Fruit fly (Drosophila melanogaster) whole organism, embryonic: Measurements from ENCODE around the gene CG1943.
A peak's percentile ranks its signal among the peaks of the same experiment; 100 is the strongest.

Experiments used
- Antp ChIP-seq: fragments of 200-800 bp; sonication (Bioruptor generic); optimal IDR thresholded peaks from 3 replicates; lab custom pipeline; 2016; ENCODE audit warnings: missing biosample characterization, missing genetic modification characterization
- B-H2 ChIP-seq: fragments of 200-800 bp; sonication (Bioruptor generic); optimal IDR thresholded peaks from 2 replicates; lab custom pipeline; 2018; ENCODE audit warnings: missing biosample characterization, mild to moderate bottlenecking, missing genetic modification characterization
- BtbVII ChIP-seq: fragments of 200-800 bp; sonication (Bioruptor generic); optimal IDR thresholded peaks from 3 replicates; lab custom pipeline; 2017; ENCODE audit warnings: missing biosample characterization, mild to moderate bottlenecking, missing genetic modification characterization
- CG10147 ChIP-seq: fragments of 200-800 bp; sonication (Bioruptor generic); optimal IDR thresholded peaks from 2 replicates; lab custom pipeline; 2019; ENCODE audit warnings: missing biosample characterization, mild to moderate bottlenecking, missing genetic modification characterization, moderate library complexity
- CG10431 ChIP-seq: fragments of 200-800 bp; sonication (Bioruptor generic); optimal IDR thresholded peaks from 3 replicates; lab custom pipeline; 2018; ENCODE audit warnings: missing biosample characterization, mild to moderate bottlenecking, missing genetic modification characterization
- CG10565 ChIP-seq: fragments of 200-800 bp; sonication (Bioruptor generic); optimal IDR thresholded peaks from 3 replicates; lab custom pipeline; 2016; ENCODE audit warnings: missing biosample characterization, mild to moderate bottlenecking, missing genetic modification characterization
- CG11456 ChIP-seq: fragments of 200-800 bp; sonication (Bioruptor generic); IDR thresholded peaks from 3 replicates; pipeline ENCODE4 v1.3.6; 2022; ENCODE audit warnings: missing biosample characterization, missing genetic modification characterization
- CG11560 ChIP-seq: fragments of 200-800 bp; sonication (Bioruptor generic); IDR thresholded peaks from 3 replicates; pipeline ENCODE4 v1.3.6; 2022; ENCODE audit warnings: missing biosample characterization, missing genetic modification characterization
- CG12104 ChIP-seq: fragments of 200-800 bp; sonication (Bioruptor generic); optimal IDR thresholded peaks from 3 replicates; lab custom pipeline; 2016; ENCODE audit warnings: missing biosample characterization, missing genetic modification characterization
- CG12155 ChIP-seq: fragments of 200-800 bp; sonication (Bioruptor generic); optimal IDR thresholded peaks from 3 replicates; lab custom pipeline; 2016; ENCODE audit warnings: missing biosample characterization, missing genetic modification characterization
- CG12219 ChIP-seq: fragments of 200-800 bp; sonication (Bioruptor generic); optimal IDR thresholded peaks from 3 replicates; lab custom pipeline; 2018; ENCODE audit warnings: missing biosample characterization, mild to moderate bottlenecking, missing genetic modification characterization
- CG15514 ChIP-seq: fragments of 200-800 bp; sonication (Bioruptor generic); optimal IDR thresholded peaks from 3 replicates; lab custom pipeline; 2017; ENCODE audit warnings: missing biosample characterization, missing genetic modification characterization, mild to moderate bottlenecking, moderate library complexity, missing genetic modification reagents
- CG17385 ChIP-seq: fragments of 200-800 bp; sonication (Bioruptor generic); optimal IDR thresholded peaks from 3 replicates; lab custom pipeline; 2018; ENCODE audit warnings: missing biosample characterization, mild to moderate bottlenecking, missing genetic modification characterization
- CG18476 ChIP-seq: fragments of 200-800 bp; sonication (Bioruptor generic); optimal IDR thresholded peaks from 2 replicates; lab custom pipeline; 2016; ENCODE audit warnings: missing biosample characterization, mild to moderate bottlenecking, missing genetic modification characterization
- CG2116 ChIP-seq: fragments of 200-800 bp; sonication (Bioruptor generic); optimal IDR thresholded peaks from 3 replicates; lab custom pipeline; 2018; ENCODE audit warnings: missing biosample characterization, mild to moderate bottlenecking, missing genetic modification characterization
- CG2199 ChIP-seq: fragments of 200-800 bp; sonication (Bioruptor generic); IDR thresholded peaks from 3 replicates; pipeline ENCODE4 v1.3.6; 2022; ENCODE audit warnings: missing biosample characterization, missing genetic modification characterization
- CG34224 ChIP-seq: fragments of 200-800 bp; sonication (Bioruptor generic); IDR thresholded peaks from 3 replicates; pipeline ENCODE4 v1.3.6; 2022; ENCODE audit warnings: missing biosample characterization, missing genetic modification characterization; ENCODE audit not compliant: partially characterized antibody
- CG3838 ChIP-seq: fragments of 200-800 bp; sonication (Bioruptor generic); optimal IDR thresholded peaks from 3 replicates; lab custom pipeline; 2016; ENCODE audit warnings: missing biosample characterization, missing genetic modification characterization
- CG4707 ChIP-seq: fragments of 200-800 bp; sonication (Bioruptor generic); optimal IDR thresholded peaks from 2 replicates; lab custom pipeline; 2018; ENCODE audit warnings: missing biosample characterization, mild to moderate bottlenecking, missing genetic modification characterization, moderate library complexity
- CG6254 ChIP-seq: fragments of 200-800 bp; sonication (Bioruptor generic); optimal IDR thresholded peaks from 3 replicates; lab custom pipeline; 2017; ENCODE audit warnings: mild to moderate bottlenecking, missing biosample characterization, missing genetic modification reagents, missing genetic modification characterization
- CG7786 ChIP-seq: fragments of 200-800 bp; sonication (Bioruptor generic); optimal IDR thresholded peaks from 2 replicates; lab custom pipeline; 2016; ENCODE audit warnings: missing biosample characterization, missing genetic modification characterization
- CG7928 ChIP-seq: fragments of 200-800 bp; sonication (Bioruptor generic); optimal IDR thresholded peaks from 2 replicates; lab custom pipeline; 2017; ENCODE audit warnings: missing biosample characterization, mild to moderate bottlenecking, missing genetic modification characterization
- CG8478 ChIP-seq: fragments of >200 bp; optimal IDR thresholded peaks from 2 replicates; lab custom pipeline; 2018
- ERR ChIP-seq: fragments of 200-800 bp; sonication (Bioruptor generic); optimal IDR thresholded peaks from 2 replicates; lab custom pipeline; 2016; ENCODE audit warnings: missing biosample characterization, missing genetic modification characterization
- Eip74EF ChIP-seq, 2 experiments: fragments of 200-800 bp in 1 of 2; fragments of >200 bp in 1 of 2; sonication (Bioruptor generic) in 1 of 2; optimal IDR thresholded peaks; 2 replicates each; lab custom pipeline; 2017 to 2019; ENCODE audit warnings: missing biosample characterization in 2 of 2, missing genetic modification characterization in 2 of 2, mild to moderate bottlenecking in 1 of 2, moderate library complexity in 1 of 2
- Fer3 ChIP-seq: fragments of 200-800 bp; sonication (Bioruptor generic); optimal IDR thresholded peaks from 2 replicates; lab custom pipeline; 2018; ENCODE audit warnings: missing biosample characterization, mild to moderate bottlenecking, missing genetic modification characterization, moderate library complexity
- HLH3B ChIP-seq: fragments of 200-800 bp; sonication (Bioruptor generic); IDR thresholded peaks from 2 replicates; pipeline ENCODE4 v1.3.6; 2022; ENCODE audit warnings: missing biosample characterization, missing genetic modification characterization
- Kr ChIP-seq: fragments of 200-800 bp; sonication (Bioruptor generic); optimal IDR thresholded peaks from 2 replicates; lab custom pipeline; 2017; ENCODE audit warnings: missing biosample characterization, mild to moderate bottlenecking, missing genetic modification characterization
- Rx ChIP-seq: fragments of 200-800 bp; sonication (Bioruptor generic); IDR thresholded peaks from 2 replicates; pipeline ENCODE4 v1.3.6; 2022; ENCODE audit warnings: missing biosample characterization, missing genetic modification characterization
- Six4 ChIP-seq: fragments of 200-800 bp; sonication (Bioruptor generic); optimal IDR thresholded peaks from 2 replicates; lab custom pipeline; 2016; ENCODE audit warnings: missing biosample characterization, missing genetic modification characterization
- Sry-β ChIP-seq: fragments of 200-800 bp; sonication (Bioruptor generic); optimal IDR thresholded peaks from 2 replicates; lab custom pipeline; 2018; ENCODE audit warnings: missing biosample characterization, mild to moderate bottlenecking, missing genetic modification characterization, moderate library complexity
- Trl ChIP-seq, 3 experiments: fragments of >200 bp in 2 of 3; fragments of 200-800 bp in 1 of 3; sonication (Bioruptor generic) in 1 of 3; optimal IDR thresholded peaks; 2 replicates in 1 of 3; 3 replicates in 2 of 3; lab custom pipeline; 2016 to 2017; ENCODE audit warnings: missing biosample characterization in 1 of 3, missing genetic modification characterization in 1 of 3
- croc ChIP-seq: fragments of 200-800 bp; sonication (Bioruptor generic); conservative IDR thresholded peaks from 3 replicates; pipeline ENCODE4 v1.3.6; 2022; ENCODE audit warnings: missing biosample characterization, missing genetic modification characterization
- cwo ChIP-seq: fragments of 200-800 bp; sonication (Bioruptor generic); optimal IDR thresholded peaks from 3 replicates; lab custom pipeline; 2017; ENCODE audit warnings: missing biosample characterization, missing genetic modification characterization, mild to moderate bottlenecking, moderate library complexity, missing genetic modification reagents
- dimm ChIP-seq: fragments of 200-800 bp; sonication (Bioruptor generic); IDR thresholded peaks from 2 replicates; pipeline ENCODE4 v1.3.6; 2022; ENCODE audit warnings: missing biosample characterization, missing genetic modification characterization
- dm ChIP-seq: fragments of 200-800 bp; sonication (Bioruptor generic); optimal IDR thresholded peaks from 3 replicates; lab custom pipeline; 2016; ENCODE audit warnings: missing biosample characterization, missing genetic modification characterization
- dmrt99B ChIP-seq: fragments of 200-800 bp; sonication (Bioruptor generic); optimal IDR thresholded peaks from 2 replicates; lab custom pipeline; 2018; ENCODE audit warnings: missing biosample characterization, mild to moderate bottlenecking, missing genetic modification characterization, moderate library complexity
- eyg ChIP-seq: fragments of 200-800 bp; sonication (Bioruptor generic); optimal IDR thresholded peaks from 3 replicates; lab custom pipeline; 2016; ENCODE audit warnings: missing biosample characterization, missing genetic modification characterization
- fd96Cb ChIP-seq: fragments of 200-800 bp; sonication (Bioruptor generic); optimal IDR thresholded peaks from 2 replicates; lab custom pipeline; 2018; ENCODE audit warnings: missing biosample characterization, mild to moderate bottlenecking, missing genetic modification characterization, moderate library complexity
- gsb-n ChIP-seq: fragments of 200-800 bp; sonication (Bioruptor generic); optimal IDR thresholded peaks from 3 replicates; lab custom pipeline; 2018; ENCODE audit warnings: missing biosample characterization, mild to moderate bottlenecking, missing genetic modification characterization
- gt ChIP-seq: fragments of 200-800 bp; sonication (Bioruptor generic); IDR thresholded peaks from 2 replicates; pipeline ENCODE4 v1.3.6; 2022; ENCODE audit warnings: missing biosample characterization, missing genetic modification characterization
- lbe ChIP-seq: fragments of 200-800 bp; sonication (Bioruptor generic); optimal IDR thresholded peaks from 2 replicates; lab custom pipeline; 2016; ENCODE audit warnings: missing biosample characterization, mild to moderate bottlenecking, missing genetic modification characterization
- nom ChIP-seq: fragments of 200-800 bp; sonication (Bioruptor generic); optimal IDR thresholded peaks from 2 replicates; lab custom pipeline; 2017; ENCODE audit warnings: missing biosample characterization, missing genetic modification characterization, mild to moderate bottlenecking, moderate library complexity, missing genetic modification reagents
- rib ChIP-seq: fragments of 200-800 bp; sonication (Bioruptor generic); IDR thresholded peaks from 2 replicates; pipeline ENCODE4 v1.3.6; 2022; ENCODE audit warnings: missing biosample characterization, missing genetic modification characterization
- run ChIP-seq: fragments of 200-800 bp; sonication (Bioruptor generic); optimal IDR thresholded peaks from 3 replicates; lab custom pipeline; 2018; ENCODE audit warnings: missing biosample characterization, mild to moderate bottlenecking, missing genetic modification characterization
- sima ChIP-seq: fragments of 200-800 bp; sonication (Bioruptor generic); optimal IDR thresholded peaks from 2 replicates; lab custom pipeline; 2016; ENCODE audit warnings: missing biosample characterization, missing genetic modification characterization
- stc ChIP-seq: fragments of 200-800 bp; sonication (Bioruptor generic); IDR thresholded peaks from 2 replicates; pipeline ENCODE4 v1.3.6; 2022; ENCODE audit warnings: missing biosample characterization, missing genetic modification characterization
- stwl ChIP-seq: fragments of 200-800 bp; sonication (Bioruptor generic); optimal IDR thresholded peaks from 3 replicates; lab custom pipeline; 2018; ENCODE audit warnings: missing biosample characterization, mild to moderate bottlenecking, missing genetic modification characterization, moderate library complexity
- tll ChIP-seq, 2 experiments: fragments of 200-800 bp in 1 of 2; fragments of >200 bp in 1 of 2; sonication (Bioruptor generic) in 1 of 2; optimal IDR thresholded peaks; 2 replicates each; lab custom pipeline; 2017 to 2019; ENCODE audit warnings: missing biosample characterization in 2 of 2, missing genetic modification characterization in 2 of 2, mild to moderate bottlenecking in 1 of 2, moderate library complexity in 1 of 2
- ttk ChIP-seq: fragments of 200-800 bp; sonication (Bioruptor generic); IDR thresholded peaks from 2 replicates; pipeline ENCODE4 v2.1.2; 2022; ENCODE audit warnings: missing biosample characterization, missing genetic modification characterization

CG1943 gene

DNA sequence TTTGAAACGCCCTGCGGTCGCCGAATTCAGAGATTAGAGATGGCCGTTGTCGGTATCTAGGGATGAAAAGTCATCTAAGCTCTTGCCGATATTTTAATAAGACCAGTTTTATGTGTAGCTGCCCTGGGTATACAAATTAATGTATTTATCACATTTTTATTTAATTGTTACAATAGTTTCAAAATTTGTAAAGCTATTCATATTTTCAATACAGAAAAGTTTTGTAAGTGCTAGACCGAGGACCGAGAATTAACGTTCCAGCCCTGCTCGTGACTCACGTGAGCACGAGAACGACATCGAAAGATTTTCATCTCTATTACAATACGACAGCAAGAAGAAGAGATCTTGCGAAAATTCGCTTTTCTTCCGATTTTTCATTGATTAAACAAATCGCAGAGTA, 7.6 kb upstream of the CG1943 start, which contains the start of the genes CG1105 and CG1965 (continued):
- TF ChIP-seq Eip74EF (GFP tag; optimal IDR thresholded peaks at IDR 0.05; lab: Kevin White, UChicago), result peak in 1 of 2 experiments; percentile 74
- peak; percentile 64 for TF ChIP-seq BtbVII
- peak; percentile 90 for TF ChIP-seq HLH3B (GFP tag; lab: Robert Waterston, UW)
- peak; percentile 94 for TF ChIP-seq Six4 (GFP tag; lab: Kevin White, UChicago)
- TF ChIP-seq nom (GFP tag; lab: Kevin White, UChicago), result peak; percentile 33
- peak; percentile 99 for TF ChIP-seq CG34224 (GFP tag; lab: Robert Waterston, UW)
- TF ChIP-seq run (tag; lab: Kevin White, UChicago), result peak; percentile 82
- TF ChIP-seq rib (GFP tag; lab: Robert Waterston, UW), result peak; percentile 92
- TF ChIP-seq CG3838 (GFP tag; lab: Kevin White, UChicago), result peak; percentile 92
- peak; percentile 87 for TF ChIP-seq gt
- TF ChIP-seq Trl (optimal IDR thresholded peaks at IDR 0.05; lab: Kevin White, UChicago), result no peak
- TF ChIP-seq Trl (GFP tag; optimal IDR thresholded peaks at IDR 0.05; lab: Kevin White, UChicago), result peak; percentile 95
- TF ChIP-seq CG7928 (GFP tag; lab: Kevin White, UChicago), result peak; percentile 99
- TF ChIP-seq CG15514 (GFP tag; lab: Kevin White, UChicago), result peak; percentile 91
- peak; percentile 73 for TF ChIP-seq dimm
- peak; percentile 84 for TF ChIP-seq cwo (GFP tag; lab: Kevin White, UChicago)
- peak; percentile 90 for TF ChIP-seq B-H2 (GFP tag; lab: Kevin White, UChicago)
- TF ChIP-seq lbe (GFP tag; lab: Kevin White, UChicago), result peak; percentile 83
- peak; percentile 97 for TF ChIP-seq CG2199 (GFP tag; lab: Robert Waterston, UW)
- TF ChIP-seq Sry-β (GFP tag; lab: Kevin White, UChicago), result peak; percentile 58
- no peak for TF ChIP-seq dmrt99B
- TF ChIP-seq ERR, result peak; percentile 80
- peak; percentile 91 for TF ChIP-seq Antp (GFP tag; lab: Kevin White, UChicago)
- TF ChIP-seq tll (GFP tag; optimal IDR thresholded peaks at IDR 0.05; lab: Kevin White, UChicago), result peak; percentile 82 to 85
- TF ChIP-seq croc (GFP tag; lab: Robert Waterston, UW), result peak; percentile 93
- TF ChIP-seq stc (GFP tag; lab: Robert Waterston, UW), result peak; percentile 83
- peak; percentile 90 for TF ChIP-seq CG12104 (GFP tag; lab: Kevin White, UChicago)
- peak; percentile 79 for TF ChIP-seq gsb-n
- peak; percentile 94 for TF ChIP-seq CG12155 (GFP tag; lab: Kevin White, UChicago)
- TF ChIP-seq CG6254 (GFP tag; lab: Kevin White, UChicago), result peak; percentile 75
- peak; percentile 92 for TF ChIP-seq dm (GFP tag; lab: Kevin White, UChicago)
- TF ChIP-seq sima (GFP tag; lab: Kevin White, UChicago), result peak; percentile 74
- peak; percentile 94 for TF ChIP-seq CG7786 (GFP tag; lab: Kevin White, UChicago)
- TF ChIP-seq CG17385 (GFP tag; lab: Kevin White, UChicago), result peak; percentile 98
- peak; percentile 92 for TF ChIP-seq fd96Cb (tag; lab: Kevin White, UChicago)
- peak; percentile 61 for TF ChIP-seq CG10431 (GFP tag; lab: Kevin White, UChicago)
- TF ChIP-seq ttk (GFP tag; lab: Robert Waterston, UW), result peak; percentile 91
- peak; percentile 92 for TF ChIP-seq CG10147 (GFP tag; lab: Kevin White, UChicago)
- peak; percentile 92 for TF ChIP-seq CG18476 (GFP tag; lab: Kevin White, UChicago)
- TF ChIP-seq eyg (GFP tag; lab: Kevin White, UChicago), result peak; percentile 76
- peak; percentile 93 for TF ChIP-seq CG11456 (GFP tag; lab: Robert Waterston, UW)
- TF ChIP-seq Rx (GFP tag; lab: Robert Waterston, UW), result peak; percentile 85
- TF ChIP-seq CG11560, result peak; percentile 85
- TF ChIP-seq Kr (GFP tag; lab: Kevin White, UChicago), result no peak
- peak; percentile 54 for TF ChIP-seq CG10565 (GFP tag; lab: Kevin White, UChicago)
- peak; percentile 82 for TF ChIP-seq stwl (tag; lab: Kevin White, UChicago)
- peak; percentile 91 for TF ChIP-seq Fer3 (tag; lab: Kevin White, UChicago)
- TF ChIP-seq CG12219 (GFP tag; lab: Kevin White, UChicago), result peak; percentile 70
- TF ChIP-seq CG8478 (lab: Kevin White, UChicago), result no peak
- peak; percentile 88 for TF ChIP-seq CG2116 (GFP tag; lab: Kevin White, UChicago)
- TF ChIP-seq CG4707 (GFP tag; lab: Kevin White, UChicago), result peak; percentile 47
